Fruit fly (Drosophila melanogaster): ENCODE data around the gene CG34159.

The CG34159 gene

DNA sequence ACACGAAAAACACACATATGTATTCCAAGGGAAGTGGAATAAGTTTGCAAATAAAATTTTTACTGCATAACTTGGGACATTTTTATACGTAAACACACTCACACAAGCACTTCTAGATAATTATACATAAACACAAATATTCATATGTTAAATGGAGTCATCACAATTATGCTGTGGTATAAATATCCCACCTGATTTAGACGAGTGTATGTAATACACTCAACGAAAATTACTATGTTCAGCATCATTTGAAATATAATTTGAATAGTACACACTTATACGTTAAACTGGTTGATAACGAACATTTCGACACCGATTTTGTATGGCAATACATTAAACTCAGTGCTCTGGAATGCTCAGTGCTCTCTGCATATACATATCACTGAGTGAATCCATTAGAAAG, 27.0 kb upstream of the CG34159 start (continued):
- no peak for TF ChIP-seq tgo (GFP tag; IDR thresholded peaks at IDR 0.05)
- TF ChIP-seq bsh (GFP tag; optimal IDR thresholded peaks at IDR 0.05), result peak in 1 of 2 experiments; percentile 23

dm6 chr2L:10230455-10230854, 26.3 kb upstream of the CG34159 start:
- TF ChIP-seq Adf1 (GFP tag; IDR thresholded peaks at IDR 0.05) (no peak), grn (GFP tag; optimal IDR thresholded peaks at IDR 0.05) (no peak), sqz (GFP tag; optimal IDR thresholded peaks at IDR 0.05) (peak; percentile 40), hbn (GFP tag; IDR thresholded peaks at IDR 0.05; ENCODE audit: partially characterized antibody) (0 out of 2 replicates have a peak, but pooled peaks have one; percentile 30), Dref (GFP tag; IDR thresholded peaks at IDR 0.05) (peak; percentile 55), CG4360 (GFP tag; IDR thresholded peaks at IDR 0.05) (no peak), CG8290 (GFP tag; optimal IDR thresholded peaks at IDR 0.05) (peak; percentile 81), CG8290 (tag; optimal IDR thresholded peaks at IDR 0.05) (peak; percentile 25 to 72), Bdp1 (GFP tag; optimal IDR thresholded peaks at IDR 0.05) (no peak), CG16779 (GFP tag; IDR thresholded peaks at IDR 0.05) (no peak), CG4854 (GFP tag; optimal IDR thresholded peaks at IDR 0.05) (no peak), kni (GFP tag; optimal IDR thresholded peaks at IDR 0.05) (no peak), pros (GFP tag; optimal IDR thresholded peaks at IDR 0.05) (no peak), Scr (GFP tag; IDR thresholded peaks at IDR 0.05; ENCODE audit: partially characterized antibody) (peak; percentile 64), shn (GFP tag; optimal IDR thresholded peaks at IDR 0.05) (no peak), CG1024 (GFP tag; IDR thresholded peaks at IDR 0.05) (no peak), ttk (GFP tag; IDR thresholded peaks at IDR 0.05) (no peak), CG9797 (GFP tag; optimal IDR thresholded peaks at IDR 0.05) (peak; percentile 28), fd3F (GFP tag; optimal IDR thresholded peaks at IDR 0.05) (no peak), CG17361 (GFP tag; IDR thresholded peaks at IDR 0.05) (0 out of 3 replicates have a peak, but pooled peaks have one; percentile 10), CG2116 (GFP tag; optimal IDR thresholded peaks at IDR 0.05) (peak; percentile 24), CG2129 (GFP tag; IDR thresholded peaks at IDR 0.05; ENCODE audit: partially characterized antibody) (0 out of 2 replicates have a peak, but pooled peaks have one; percentile 26), CG9817 (tag; optimal IDR thresholded peaks at IDR 0.05) (no peak), pzg (GFP tag; optimal IDR thresholded peaks at IDR 0.05) (peak; percentile 13), sens (GFP tag) (peak; percentile 41), sens-2 (GFP tag; IDR thresholded peaks at IDR 0.05) (no peak), CG7271 (tag; optimal IDR thresholded peaks at IDR 0.05) (no peak), cwo (GFP tag; optimal IDR thresholded peaks at IDR 0.05) (no peak), Lhr (GFP tag; optimal IDR thresholded peaks at IDR 0.05) (peak; percentile 32), Nf-YA (GFP tag; IDR thresholded peaks at IDR 0.05) (no peak), phol (tag; optimal IDR thresholded peaks at IDR 0.05) (peak; percentile 99), CG31365 (tag; optimal IDR thresholded peaks at IDR 0.05) (no peak), Hr3 (GFP tag; optimal IDR thresholded peaks at IDR 0.05) (no peak), fd96Cb (tag; optimal IDR thresholded peaks at IDR 0.05) (no peak), CG6791 (GFP tag; IDR thresholded peaks at IDR 0.05; ENCODE audit: partially characterized antibody) (peak; percentile 60; the same call in 2 of the 3 replicates), vnd (GFP tag; IDR thresholded peaks at IDR 0.05; ENCODE audit: partially characterized antibody) (peak; percentile 44; the same call in 2 of the 3 replicates), CG14860 (GFP tag; IDR thresholded peaks at IDR 0.05; ENCODE audit: partially characterized antibody) (0 out of 3 replicates have a peak, but pooled peaks have one; percentile 35), sna (GFP tag; IDR thresholded peaks at IDR 0.05; ENCODE audit: partially characterized antibody) (0 out of 2 replicates have a peak, but pooled peaks have one; percentile 50), so (GFP tag; IDR thresholded peaks at IDR 0.05) (no peak), NFAT (GFP tag; IDR thresholded peaks at IDR 0.05) (no peak), CG10366 (GFP tag; IDR thresholded peaks at IDR 0.05) (no peak), knrl (GFP tag; IDR thresholded peaks at IDR 0.05; ENCODE audit: partially characterized antibody) (peak; percentile 42; the same call in 1 of the 3 replicates), CG11696 (GFP tag; IDR thresholded peaks at IDR 0.05) (no peak), CG1603 (tag; optimal IDR thresholded peaks at IDR 0.05) (peak; percentile 7), HLH4C (GFP tag; IDR thresholded peaks at IDR 0.05; ENCODE audit: partially characterized antibody) (peak; percentile 47; the same call in 1 of the 3 replicates), CG10267 (tag; optimal IDR thresholded peaks at IDR 0.05) (no peak)

Data from whole organism, embryonic.